Worm (Caenorhabditis elegans) whole organism, early embryonic: ENCODE measurements around the gene epg-6.

ENCODE experiments used
- flt-1 ChIP-seq: fragments of 200-800 bp; sonication (Bioruptor generic); IDR thresholded peaks from 2 replicates; pipeline ENCODE4 v1.3.6; 2022; ENCODE audit warnings: missing genetic modification characterization, missing compliant biosample characterization
- pes-1 ChIP-seq: fragments of 200-800 bp; sonication (Bioruptor generic); IDR thresholded peaks from 2 replicates; pipeline ENCODE4 v1.3.6; 2022; ENCODE audit warnings: missing genetic modification reagents, missing genetic modification characterization, missing compliant biosample characterization

DNA sequence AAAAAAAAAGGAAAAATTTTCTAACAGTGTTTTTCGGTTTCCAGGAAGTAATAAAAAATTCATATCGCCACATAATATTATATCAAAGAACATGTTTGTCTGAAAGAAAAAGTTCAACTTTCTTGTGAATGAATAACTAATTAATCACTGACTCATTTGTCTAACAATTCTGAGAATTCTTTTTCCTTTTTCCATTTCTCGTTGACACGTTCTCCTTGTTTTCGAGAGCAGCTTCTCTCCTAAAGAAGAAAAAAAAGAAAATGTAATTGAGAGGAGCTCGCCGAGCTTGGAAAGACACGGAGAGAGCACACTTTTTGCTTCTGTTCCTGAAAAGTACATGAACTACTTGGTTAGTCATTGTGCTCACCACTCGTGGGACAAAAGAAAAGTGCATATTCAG, 8.2 kb upstream of the epg-6 start:
- TF ChIP-seq pes-1 (no peak), flt-1 (GFP tag; lab: Robert Waterston, UW) (no peak)
